Worm (Caenorhabditis elegans) whole organism, L3 larva: ENCODE data around the gene egl-36.

Source experiments
- ama-1 ChIP-seq: fragments of 150-350 bp; optimal IDR thresholded peaks from 2 replicates; lab custom pipeline; 2018
- unc-39 ChIP-seq: sonication (generic microtip); optimal IDR thresholded peaks from 4 replicates; lab custom pipeline; 2017; ENCODE audit warnings: missing biosample characterization, missing genetic modification characterization

ce11 chrX:10760958-10761357 lies 26.8 kb downstream of the egl-36 start:
- TF ChIP-seq unc-39: no peak
- TF ChIP-seq ama-1 (lab: Kevin White, UChicago): no peak
